ENCODE assay signal across 4 worm cellular contexts in genomic region chrIII:843999-844398, ce11.
A peak's percentile ranks its signal among the peaks of the same experiment; 100 is the strongest.
TF ChIP-seq lines count a peak whose summit lies in the region.

No protein-coding gene starts in this region.

TF ChIP-seq in whole organism, L1 larva, 84 proteins besides CTCF, POLR2A, EP300 and RAD21 (continued from another document and continues in another):
- TF ChIP-seq isw-1 (GFP tag; IDR thresholded peaks at IDR 0.05; lab: Robert Waterston, UW) = no peak
- no peak for TF ChIP-seq C16A3.4 (tag; optimal IDR thresholded peaks at IDR 0.05; lab: Kevin White, UChicago)
- TF ChIP-seq nhr-47 (tag; optimal IDR thresholded peaks at IDR 0.05; lab: Kevin White, UChicago) = no peak
- TF ChIP-seq fkh-10 (GFP tag; optimal IDR thresholded peaks at IDR 0.05; lab: Kevin White, UChicago) = no peak
- TF ChIP-seq ztf-4 (tag; optimal IDR thresholded peaks at IDR 0.05; lab: Kevin White, UChicago) = no peak
- no peak for TF ChIP-seq xbp-1 (tag; optimal IDR thresholded peaks at IDR 0.05; lab: Kevin White, UChicago)
- no peak for TF ChIP-seq unc-30 (tag; optimal IDR thresholded peaks at IDR 0.05; lab: Kevin White, UChicago)
- peak; percentile 48 for TF ChIP-seq mep-1 (tag; optimal IDR thresholded peaks at IDR 0.05; lab: Kevin White, UChicago)
- no peak for TF ChIP-seq nhr-84 (tag; optimal IDR thresholded peaks at IDR 0.05; lab: Kevin White, UChicago)
- TF ChIP-seq nhr-71 (tag; optimal IDR thresholded peaks at IDR 0.05; lab: Kevin White, UChicago) = peak; percentile 44
- no peak for TF ChIP-seq fos-1 (tag; optimal IDR thresholded peaks at IDR 0.05; lab: Kevin White, UChicago)
- TF ChIP-seq egl-27 (tag; optimal IDR thresholded peaks at IDR 0.05; lab: Kevin White, UChicago) = no peak
- no peak for TF ChIP-seq Y116A8C.19 (tag; optimal IDR thresholded peaks at IDR 0.05; lab: Kevin White, UChicago; ENCODE audit: borderline replicate concordance)
- TF ChIP-seq nhr-76 (tag; optimal IDR thresholded peaks at IDR 0.05; lab: Kevin White, UChicago) = no peak
- no peak for TF ChIP-seq swsn-7 (tag; optimal IDR thresholded peaks at IDR 0.05; lab: Kevin White, UChicago)
- TF ChIP-seq nhr-90 (tag; optimal IDR thresholded peaks at IDR 0.05; lab: Kevin White, UChicago; ENCODE audit: poor library complexity) = no peak
- peak; percentile 91 for TF ChIP-seq lin-14 (GFP tag; optimal IDR thresholded peaks at IDR 0.05; lab: Kevin White, UChicago)
- no peak for TF ChIP-seq F16B12.6 (tag; optimal IDR thresholded peaks at IDR 0.05; lab: Kevin White, UChicago)
- TF ChIP-seq mdl-1 (tag; optimal IDR thresholded peaks at IDR 0.05; lab: Kevin White, UChicago) = peak in 1 of 2 experiments; percentile 59
- no peak for TF ChIP-seq nhr-12 (tag; optimal IDR thresholded peaks at IDR 0.05; lab: Kevin White, UChicago)
- TF ChIP-seq skn-1 (tag; optimal IDR thresholded peaks at IDR 0.05; lab: Kevin White, UChicago) = peak; percentile 8
- no peak for TF ChIP-seq zag-1 (tag; optimal IDR thresholded peaks at IDR 0.05; lab: Kevin White, UChicago)
- TF ChIP-seq sptf-1 (tag; optimal IDR thresholded peaks at IDR 0.05; lab: Kevin White, UChicago) = no peak
- TF ChIP-seq ztf-11 (tag; optimal IDR thresholded peaks at IDR 0.05; lab: Kevin White, UChicago) = no peak
- TF ChIP-seq ces-1 (GFP tag; optimal IDR thresholded peaks at IDR 0.05; lab: Kevin White, UChicago) = no peak
- TF ChIP-seq elt-2 (tag; optimal IDR thresholded peaks at IDR 0.05; lab: Kevin White, UChicago) = no peak
- no peak for TF ChIP-seq sup-37 (GFP tag; optimal IDR thresholded peaks at IDR 0.05; lab: Kevin White, UChicago)
- peak; percentile 6 to 15 for TF ChIP-seq efl-1 (optimal IDR thresholded peaks at IDR 0.05; lab: Kevin White, UChicago)
- peak; percentile 6 to 79 for TF ChIP-seq efl-1 (GFP tag; optimal IDR thresholded peaks at IDR 0.05 in 1 of 2; lab: Kevin White, UChicago)
- TF ChIP-seq fkh-4 (tag; optimal IDR thresholded peaks at IDR 0.05; lab: Kevin White, UChicago; ENCODE audit: borderline replicate concordance) = no peak
- peak; percentile 37 for TF ChIP-seq unc-130 (tag; optimal IDR thresholded peaks at IDR 0.05; lab: Kevin White, UChicago)
- TF ChIP-seq unc-62 (GFP tag; optimal IDR thresholded peaks at IDR 0.05; lab: Kevin White, UChicago) = no peak
- no peak for TF ChIP-seq lin-39 (tag; optimal IDR thresholded peaks at IDR 0.05; lab: Kevin White, UChicago)
- peak; percentile 36 for TF ChIP-seq nhr-19 (GFP tag; conservative IDR thresholded peaks at IDR 0.05; lab: Robert Waterston, UW)

TF ChIP-seq in whole organism, L2 larva, 48 proteins besides CTCF, POLR2A, EP300 and RAD21 (continued from another document):
- TF ChIP-seq nhr-237 (tag; optimal IDR thresholded peaks at IDR 0.05; lab: Kevin White, UChicago) (no peak), nhr-21 (tag; optimal IDR thresholded peaks at IDR 0.05; lab: Kevin White, UChicago) (peak; percentile 71)

TF ChIP-seq in whole organism, L3 larva, 47 proteins besides CTCF, POLR2A, EP300 and RAD21 (continued from another document):
- no peak for TF ChIP-seq ceh-16 (tag; optimal IDR thresholded peaks at IDR 0.05; lab: Kevin White, UChicago)
- TF ChIP-seq pha-4 (tag; optimal IDR thresholded peaks at IDR 0.05; lab: Kevin White, UChicago) = peak; percentile 62
- TF ChIP-seq pqm-1 (tag; optimal IDR thresholded peaks at IDR 0.05; lab: Kevin White, UChicago) = peak; percentile 37
TF ChIP-seq in whole organism, L3 larva: peak in this region for 8.

TF ChIP-seq in whole organism, L4 larva, 104 proteins besides CTCF, POLR2A, EP300 and RAD21 (continued from another document):
- TF ChIP-seq ceh-32 (tag; optimal IDR thresholded peaks at IDR 0.05; lab: Kevin White, UChicago; ENCODE audit: poor library complexity) (no peak), ztf-11 (tag; optimal IDR thresholded peaks at IDR 0.05; lab: Kevin White, UChicago) (no peak), pha-4 (GFP tag; IDR thresholded peaks at IDR 0.05; lab: Robert Waterston, UW) (no peak), pha-4 (tag; optimal IDR thresholded peaks at IDR 0.05; lab: Kevin White, UChicago) (no peak), dmd-6 (GFP tag; IDR thresholded peaks at IDR 0.05; lab: Robert Waterston, UW) (peak; percentile 53), nhr-102 (tag; optimal IDR thresholded peaks at IDR 0.05; lab: Kevin White, UChicago) (no peak), nhr-10 (tag; optimal IDR thresholded peaks at IDR 0.05; lab: Kevin White, UChicago) (no peak), zip-11 (GFP tag; IDR thresholded peaks at IDR 0.05; lab: Robert Waterston, UW) (no peak), lin-38 (GFP tag; IDR thresholded peaks at IDR 0.05; lab: Robert Waterston, UW) (peak; percentile 28; the same call in 1 of the 2 replicates), nhr-42 (GFP tag; IDR thresholded peaks at IDR 0.05; lab: Robert Waterston, UW) (no peak), daf-16 (GFP tag; optimal IDR thresholded peaks at IDR 0.05; lab: Kevin White, UChicago) (no peak), daf-16 (tag; optimal IDR thresholded peaks at IDR 0.05; lab: Kevin White, UChicago) (peak; percentile 68), nhr-48 (tag; optimal IDR thresholded peaks at IDR 0.05; lab: Kevin White, UChicago) (peak; percentile 18), Y105C5A.15 (GFP tag; IDR thresholded peaks at IDR 0.05; lab: Robert Waterston, UW) (no peak), lir-3 (tag; optimal IDR thresholded peaks at IDR 0.05; lab: Kevin White, UChicago) (no peak), mxl-2 (GFP tag; conservative IDR thresholded peaks at IDR 0.05; lab: Robert Waterston, UW) (peak; percentile 44; the same call in 1 of the 2 replicates), unc-39 (tag; optimal IDR thresholded peaks at IDR 0.05; lab: Kevin White, UChicago) (no peak), hif-1 (tag; optimal IDR thresholded peaks at IDR 0.05; lab: Kevin White, UChicago) (no peak), ZK337.2 (GFP tag; IDR thresholded peaks at IDR 0.05; lab: Robert Waterston, UW) (no peak), ZK546.5 (tag; optimal IDR thresholded peaks at IDR 0.05; lab: Kevin White, UChicago) (no peak), cey-2 (tag; optimal IDR thresholded peaks at IDR 0.05; lab: Kevin White, UChicago; ENCODE audit: borderline replicate concordance, insufficient read depth) (no peak), skn-1 (tag; optimal IDR thresholded peaks at IDR 0.05; lab: Kevin White, UChicago) (no peak), snpc-4 (tag; optimal IDR thresholded peaks at IDR 0.05; lab: Kevin White, UChicago) (no peak), lin-13 (GFP tag; optimal IDR thresholded peaks at IDR 0.05; lab: Kevin White, UChicago) (no peak), aly-2 (tag; optimal IDR thresholded peaks at IDR 0.05; lab: Kevin White, UChicago) (no peak), aha-1 (tag; lab: Kevin White, UChicago) (peak; percentile 40), pqm-1 (tag; optimal IDR thresholded peaks at IDR 0.05; lab: Kevin White, UChicago) (no peak), dpl-1 (GFP tag; optimal IDR thresholded peaks at IDR 0.05; lab: Kevin White, UChicago) (peak; percentile 15), hlh-30 (tag; optimal IDR thresholded peaks at IDR 0.05; lab: Kevin White, UChicago; ENCODE audit: insufficient read depth) (peak; percentile 77), lin-29 (GFP tag; IDR thresholded peaks at IDR 0.05; lab: Robert Waterston, UW) (no peak), tra-1 (GFP tag; IDR thresholded peaks at IDR 0.05; lab: Robert Waterston, UW) (no peak), nhr-28 (tag; optimal IDR thresholded peaks at IDR 0.05; lab: Kevin White, UChicago) (peak; percentile 55), R02D3.7 (tag; optimal IDR thresholded peaks at IDR 0.05; lab: Kevin White, UChicago) (no peak), duxl-1 (tag; optimal IDR thresholded peaks at IDR 0.05; lab: Kevin White, UChicago; ENCODE audit: poor library complexity) (no peak), zfp-3 (GFP tag; conservative IDR thresholded peaks at IDR 0.05; lab: Robert Waterston, UW) (no peak), spr-1 (tag; optimal IDR thresholded peaks at IDR 0.05; lab: Kevin White, UChicago) (no peak), mdl-1 (tag; optimal IDR thresholded peaks at IDR 0.05; lab: Kevin White, UChicago) (peak in 1 of 2 experiments; percentile 56), egl-27 (tag; optimal IDR thresholded peaks at IDR 0.05; lab: Kevin White, UChicago) (no peak), lin-39 (tag; optimal IDR thresholded peaks at IDR 0.05; lab: Kevin White, UChicago) (no peak), nhr-111 (GFP tag; optimal IDR thresholded peaks at IDR 0.05; lab: Kevin White, UChicago) (no peak), zag-1 (tag; optimal IDR thresholded peaks at IDR 0.05; lab: Kevin White, UChicago) (no peak), unc-62 (GFP tag; optimal IDR thresholded peaks at IDR 0.05 in 1 of 2; lab: Kevin White, UChicago) (peak in 1 of 2 experiments; percentile 14), unc-62 (tag; optimal IDR thresholded peaks at IDR 0.05; lab: Kevin White, UChicago) (no peak), hmg-1.1 (GFP tag; IDR thresholded peaks at IDR 0.05; lab: Robert Waterston, UW) (peak; percentile 54), lin-1 (GFP tag; IDR thresholded peaks at IDR 0.05; lab: Robert Waterston, UW) (no peak), ama-1 (optimal IDR thresholded peaks at IDR 0.05; lab: Kevin White, UChicago) (no peak), dmd-9 (GFP tag; IDR thresholded peaks at IDR 0.05; lab: Robert Waterston, UW) (no peak), ceh-28 (tag; optimal IDR thresholded peaks at IDR 0.05; lab: Kevin White, UChicago) (no peak), gei-8 (GFP tag; optimal IDR thresholded peaks at IDR 0.05; lab: Kevin White, UChicago) (no peak), nhr-11 (tag; optimal IDR thresholded peaks at IDR 0.05; lab: Kevin White, UChicago) (peak; percentile 18), ceh-62 (tag; optimal IDR thresholded peaks at IDR 0.05; lab: Kevin White, UChicago) (no peak), mdt-29 (GFP tag; IDR thresholded peaks at IDR 0.05; lab: Robert Waterston, UW) (no peak), lsy-2 (tag; optimal IDR thresholded peaks at IDR 0.05; lab: Kevin White, UChicago) (peak in 1 of 2 experiments; percentile 28), set-16 (GFP tag; IDR thresholded peaks at IDR 0.05; lab: Robert Waterston, UW) (no peak), ceh-20 (GFP tag; IDR thresholded peaks at IDR 0.05; lab: Robert Waterston, UW) (0 out of 2 replicates have a peak, but pooled peaks have one; percentile 35), ces-1 (GFP tag; optimal IDR thresholded peaks at IDR 0.05; lab: Kevin White, UChicago) (no peak), fkh-10 (GFP tag; optimal IDR thresholded peaks at IDR 0.05; lab: Kevin White, UChicago) (no peak), rbr-2 (tag; optimal IDR thresholded peaks at IDR 0.05; lab: Kevin White, UChicago) (no peak), vab-7 (GFP tag; IDR thresholded peaks at IDR 0.05; lab: Robert Waterston, UW) (no peak), hlh-11 (tag; optimal IDR thresholded peaks at IDR 0.05; lab: Kevin White, UChicago) (peak; percentile 65), zip-2 (tag; optimal IDR thresholded peaks at IDR 0.05; lab: Kevin White, UChicago) (no peak), nhr-237 (tag; optimal IDR thresholded peaks at IDR 0.05; lab: Kevin White, UChicago) (no peak), egl-43 (GFP tag; IDR thresholded peaks at IDR 0.05; lab: Robert Waterston, UW) (no peak), mxl-3 (GFP tag; optimal IDR thresholded peaks at IDR 0.05; lab: Kevin White, UChicago) (peak; percentile 96), Y75B8A.6 (GFP tag; IDR thresholded peaks at IDR 0.05; lab: Robert Waterston, UW) (no peak), ztf-7 (tag; optimal IDR thresholded peaks at IDR 0.05; lab: Kevin White, UChicago) (no peak), Y5F2A.4 (GFP tag; optimal IDR thresholded peaks at IDR 0.05; lab: Kevin White, UChicago) (no peak), T26A8.4 (GFP tag; IDR thresholded peaks at IDR 0.05; lab: Robert Waterston, UW) (no peak), ceh-82 (tag; optimal IDR thresholded peaks at IDR 0.05; lab: Kevin White, UChicago) (no peak), attf-4 (tag; optimal IDR thresholded peaks at IDR 0.05; lab: Kevin White, UChicago) (no peak), mes-2 (tag; optimal IDR thresholded peaks at IDR 0.05; lab: Kevin White, UChicago; ENCODE audit: poor library complexity, severe bottlenecking) (peak; percentile 27), F44E2.7 (GFP tag; IDR thresholded peaks at IDR 0.05; lab: Robert Waterston, UW) (no peak), fos-1 (tag; optimal IDR thresholded peaks at IDR 0.05; lab: Kevin White, UChicago) (no peak), ctbp-1 (GFP tag; IDR thresholded peaks at IDR 0.05; lab: Robert Waterston, UW) (no peak), mep-1 (tag; optimal IDR thresholded peaks at IDR 0.05; lab: Kevin White, UChicago) (peak; percentile 57), madf-5 (GFP tag; IDR thresholded peaks at IDR 0.05; lab: Robert Waterston, UW) (no peak), dve-1 (tag; optimal IDR thresholded peaks at IDR 0.05; lab: Kevin White, UChicago; ENCODE audit: insufficient read depth) (no peak), arid-1 (GFP tag; conservative IDR thresholded peaks at IDR 0.05; lab: Robert Waterston, UW) (no peak), php-3 (GFP tag; IDR thresholded peaks at IDR 0.05; lab: Robert Waterston, UW) (no peak), Y48G9A.11 (GFP tag; IDR thresholded peaks at IDR 0.05; lab: Robert Waterston, UW) (no peak), jun-1 (tag; optimal IDR thresholded peaks at IDR 0.05; lab: Kevin White, UChicago) (no peak)
